Worm (Caenorhabditis elegans) whole organism, L1 larva: Measurements from ENCODE around the gene T15H9.5.

Experiments
- C34B4.2 ChIP-seq: sonication (generic microtip); optimal IDR thresholded peaks from 2 replicates; lab custom pipeline; 2017; ENCODE audit warnings: mild to moderate bottlenecking, missing genetic modification characterization, missing compliant biosample characterization
- Y116A8C.19 ChIP-seq: sonication (generic microtip); optimal IDR thresholded peaks from 2 replicates; lab custom pipeline; 2016; ENCODE audit warnings: missing compliant biosample characterization, missing genetic modification characterization, borderline replicate concordance
- aly-2 ChIP-seq: fragments of 150-350 bp; optimal IDR thresholded peaks from 2 replicates; lab custom pipeline; 2014; ENCODE audit warnings: missing biosample characterization, missing genetic modification characterization
- ama-1 ChIP-seq: fragments of 150-350 bp; optimal IDR thresholded peaks from 2 replicates; lab custom pipeline; 2014
- blmp-1 ChIP-seq: fragments of 150-350 bp; optimal IDR thresholded peaks from 2 replicates; lab custom pipeline; 2014; ENCODE audit warnings: missing biosample characterization, missing genetic modification characterization
- ceh-82 ChIP-seq, 3 experiments: fragments of 150-350 bp in 1 of 3; sonication (generic microtip) in 2 of 3; optimal IDR thresholded peaks; 2 replicates each; lab custom pipeline; 2014 to 2017; ENCODE audit warnings: missing biosample characterization in 3 of 3, missing genetic modification characterization in 3 of 3
- ceh-88 ChIP-seq: fragments of 200-800 bp; sonication (Bioruptor generic); IDR thresholded peaks from 2 replicates; pipeline ENCODE4 v1.3.6; 2022; ENCODE audit warnings: missing genetic modification characterization, missing compliant biosample characterization
- ceh-90 ChIP-seq: sonication (generic microtip); optimal IDR thresholded peaks from 2 replicates; lab custom pipeline; 2016; ENCODE audit warnings: missing genetic modification characterization, missing compliant biosample characterization
- ces-1 ChIP-seq: fragments of 150-350 bp; optimal IDR thresholded peaks from 2 replicates; lab custom pipeline; 2014; ENCODE audit warnings: missing biosample characterization, missing genetic modification reagents, missing genetic modification characterization
- efl-1 ChIP-seq, 4 experiments: fragments of 150-350 bp; optimal IDR thresholded peaks in 3 of 4; peaks in 1 of 4; 1 replicate in 1 of 4; 2 replicates in 3 of 4; lab custom pipeline; 2014; ENCODE audit warnings: missing biosample characterization in 2 of 4, missing genetic modification characterization in 2 of 4, missing genetic modification reagents in 2 of 4
- egl-13 ChIP-seq: sonication (generic microtip); optimal IDR thresholded peaks from 2 replicates; lab custom pipeline; 2016; ENCODE audit warnings: missing genotype, missing genetic modification reagents, missing genetic modification characterization, missing compliant biosample characterization
- egl-27 ChIP-seq, 2 experiments: fragments of 150-350 bp in 1 of 2; sonication (generic microtip); optimal IDR thresholded peaks; 3 replicates each; lab custom pipeline; 2017 to 2018; ENCODE audit warnings: missing biosample characterization in 2 of 2, missing genetic modification characterization in 2 of 2, missing genetic modification reagents in 2 of 2
- ets-5 ChIP-seq: fragments of 200-800 bp; sonication (Bioruptor generic); IDR thresholded peaks from 2 replicates; pipeline ENCODE4 v1.3.6; 2022; ENCODE audit warnings: missing genetic modification characterization, missing compliant biosample characterization
- fkh-8 ChIP-seq: sonication (generic microtip); optimal IDR thresholded peaks from 2 replicates; lab custom pipeline; 2016; ENCODE audit warnings: mild to moderate bottlenecking, missing genetic modification characterization, missing compliant biosample characterization
- fos-1 ChIP-seq: fragments of 150-350 bp; optimal IDR thresholded peaks from 2 replicates; lab custom pipeline; 2014; ENCODE audit warnings: missing biosample characterization, missing genetic modification characterization
- hpl-2 ChIP-seq: fragments of 150-350 bp; optimal IDR thresholded peaks from 2 replicates; lab custom pipeline; 2014; ENCODE audit warnings: missing biosample characterization, missing genetic modification reagents, missing genetic modification characterization
- irx-1 ChIP-seq: sonication (generic microtip); optimal IDR thresholded peaks from 2 replicates; lab custom pipeline; 2016; ENCODE audit warnings: missing genetic modification characterization, missing compliant biosample characterization
- isw-1 ChIP-seq: fragments of 200-800 bp; sonication (Bioruptor generic); IDR thresholded peaks from 2 replicates; pipeline ENCODE4 v1.3.6; 2022; ENCODE audit warnings: missing genetic modification characterization, missing compliant biosample characterization
- jun-1 ChIP-seq: fragments of 150-350 bp; optimal IDR thresholded peaks from 2 replicates; lab custom pipeline; 2014; ENCODE audit warnings: missing biosample characterization, missing genetic modification reagents, missing genetic modification characterization
- lin-14 ChIP-seq: fragments of 200-800 bp; sonication (Bioruptor generic); optimal IDR thresholded peaks from 2 replicates; lab custom pipeline; 2018; ENCODE audit warnings: mild to moderate bottlenecking, missing genetic modification characterization, moderate library complexity, missing compliant biosample characterization
- lsy-2 ChIP-seq, 2 experiments: fragments of 150-350 bp; optimal IDR thresholded peaks; 2 replicates each; lab custom pipeline; 2014; ENCODE audit warnings: missing biosample characterization in 2 of 2, missing genetic modification characterization in 2 of 2
- mdl-1 ChIP-seq, 2 experiments: fragments of 150-350 bp; optimal IDR thresholded peaks; 2 replicates each; lab custom pipeline; 2014 to 2017; ENCODE audit warnings: missing biosample characterization in 2 of 2, missing genetic modification characterization in 2 of 2, inconsistent platforms in 1 of 2
- mef-2 ChIP-seq: fragments of 150-350 bp; optimal IDR thresholded peaks from 2 replicates; lab custom pipeline; 2014; ENCODE audit warnings: missing biosample characterization, missing genetic modification characterization
- mep-1 ChIP-seq: fragments of 150-350 bp; optimal IDR thresholded peaks from 2 replicates; lab custom pipeline; 2014; ENCODE audit warnings: missing biosample characterization, missing genetic modification characterization
- nhr-20 ChIP-seq: sonication (generic microtip); optimal IDR thresholded peaks from 2 replicates; lab custom pipeline; 2016; ENCODE audit warnings: mild to moderate bottlenecking, missing genetic modification characterization, missing compliant biosample characterization
- nhr-28 ChIP-seq: fragments of 150-350 bp; optimal IDR thresholded peaks from 2 replicates; lab custom pipeline; 2014; ENCODE audit warnings: missing biosample characterization, missing genetic modification characterization
- nhr-47 ChIP-seq: sonication (generic microtip); optimal IDR thresholded peaks from 2 replicates; lab custom pipeline; 2016; ENCODE audit warnings: mild to moderate bottlenecking, missing genetic modification characterization, moderate library complexity, missing compliant biosample characterization
- nhr-71 ChIP-seq: sonication (generic microtip); optimal IDR thresholded peaks from 2 replicates; lab custom pipeline; 2016; ENCODE audit warnings: mild to moderate bottlenecking, missing genetic modification characterization, moderate library complexity, missing compliant biosample characterization
- nhr-76 ChIP-seq: sonication (generic microtip); optimal IDR thresholded peaks from 2 replicates; lab custom pipeline; 2017; ENCODE audit warnings: missing biosample characterization, missing genetic modification characterization
- nhr-85 ChIP-seq: sonication (generic microtip); peaks from one replicate; lab custom pipeline; 2016; ENCODE audit warnings: missing genetic modification characterization, inconsistent platforms, missing compliant biosample characterization
- nhr-90 ChIP-seq: sonication (generic microtip); optimal IDR thresholded peaks from 2 replicates; lab custom pipeline; 2016; ENCODE audit warnings: mild to moderate bottlenecking, missing genetic modification characterization, missing compliant biosample characterization; ENCODE audit not compliant: poor library complexity
- rnt-1 ChIP-seq: sonication (generic microtip); optimal IDR thresholded peaks from 2 replicates; lab custom pipeline; 2016; ENCODE audit warnings: mild to moderate bottlenecking, missing genetic modification characterization, moderate library complexity, missing compliant biosample characterization
- skn-1 ChIP-seq: fragments of 150-350 bp; optimal IDR thresholded peaks from 2 replicates; lab custom pipeline; 2014; ENCODE audit warnings: missing biosample characterization, missing genetic modification characterization
- snpc-4 ChIP-seq: fragments of 150-350 bp; optimal IDR thresholded peaks from 2 replicates; lab custom pipeline; 2014; ENCODE audit warnings: missing biosample characterization, missing genetic modification characterization
- snu-23 ChIP-seq: sonication (generic microtip); optimal IDR thresholded peaks from 2 replicates; lab custom pipeline; 2016; ENCODE audit warnings: missing genetic modification characterization, missing compliant biosample characterization
- sox-4 ChIP-seq: sonication (generic microtip); optimal IDR thresholded peaks from 2 replicates; lab custom pipeline; 2016; ENCODE audit warnings: missing genetic modification characterization, missing compliant biosample characterization
- tlp-1 ChIP-seq: fragments of 150-350 bp; optimal IDR thresholded peaks from 2 replicates; lab custom pipeline; 2014; ENCODE audit warnings: missing biosample characterization, missing genetic modification characterization
- unc-130 ChIP-seq: fragments of 150-350 bp; optimal IDR thresholded peaks from 2 replicates; lab custom pipeline; 2017; ENCODE audit warnings: missing biosample characterization, missing genetic modification characterization, inconsistent platforms
- unc-86 ChIP-seq: sonication (generic microtip); optimal IDR thresholded peaks from 2 replicates; lab custom pipeline; 2016; ENCODE audit warnings: missing genetic modification characterization, missing compliant biosample characterization
- xbp-1 ChIP-seq: sonication (generic microtip); optimal IDR thresholded peaks from 2 replicates; lab custom pipeline; 2016; ENCODE audit warnings: missing genetic modification characterization, missing compliant biosample characterization
- zag-1 ChIP-seq: fragments of 150-350 bp; optimal IDR thresholded peaks from 2 replicates; lab custom pipeline; 2014; ENCODE audit warnings: missing biosample characterization, missing genetic modification characterization
- zip-4 ChIP-seq: fragments of 200-800 bp; sonication (Bioruptor generic); optimal IDR thresholded peaks from 2 replicates; lab custom pipeline; 2018; ENCODE audit warnings: mild to moderate bottlenecking, missing genetic modification characterization, moderate library complexity, missing compliant biosample characterization
- ztf-4 ChIP-seq: fragments of 150-350 bp; optimal IDR thresholded peaks from 2 replicates; lab custom pipeline; 2014; ENCODE audit warnings: missing biosample characterization, missing genetic modification characterization

Gene T15H9.5

ce11 chrII:9619402-9619862 lies 8.2 kb upstream of the T15H9.5 start (continued):
- TF ChIP-seq nhr-90 (tag; lab: Kevin White, UChicago) (peak; percentile 72), jun-1 (tag; lab: Kevin White, UChicago) (peak; percentile 59), xbp-1 (tag; lab: Kevin White, UChicago) (peak; percentile 25), nhr-47 (tag; lab: Kevin White, UChicago) (peak; percentile 17), ceh-82 (tag; optimal IDR thresholded peaks at IDR 0.05; lab: Kevin White, UChicago) (peak in 2 of 3 experiments; percentile 18 to 35), egl-13 (tag; lab: Kevin White, UChicago) (no peak), mdl-1 (tag; optimal IDR thresholded peaks at IDR 0.05; lab: Kevin White, UChicago) (peak in 1 of 2 experiments; percentile 70), fkh-8 (tag; lab: Kevin White, UChicago) (no peak), snu-23 (GFP tag; lab: Kevin White, UChicago) (peak; percentile 79), mef-2 (tag; lab: Kevin White, UChicago) (no peak), skn-1 (peak; percentile 32), blmp-1 (tag; lab: Kevin White, UChicago) (peak; percentile 79), ets-5 (GFP tag; lab: Robert Waterston, UW) (no peak), ceh-90 (tag; lab: Kevin White, UChicago) (no peak), isw-1 (GFP tag; lab: Robert Waterston, UW) (no peak), Y116A8C.19 (tag; lab: Kevin White, UChicago) (no peak), efl-1 (optimal IDR thresholded peaks at IDR 0.05; lab: Kevin White, UChicago) (peak; percentile 33 to 43), efl-1 (GFP tag; optimal IDR thresholded peaks at IDR 0.05 in 1 of 2; lab: Kevin White, UChicago) (no peak), nhr-28 (tag; lab: Kevin White, UChicago) (no peak), irx-1 (tag; lab: Kevin White, UChicago) (no peak), aly-2 (peak; percentile 30)

ce11 chrII:9618759-9619158 lies 7.5 kb upstream of the T15H9.5 start:
- TF ChIP-seq nhr-85 (tag; lab: Kevin White, UChicago) (peak; percentile 26), irx-1 (tag; lab: Kevin White, UChicago) (no peak), efl-1 (optimal IDR thresholded peaks at IDR 0.05; lab: Kevin White, UChicago) (no peak), efl-1 (GFP tag; optimal IDR thresholded peaks at IDR 0.05 in 1 of 2; lab: Kevin White, UChicago) (peak in 1 of 2 experiments; percentile 39), nhr-71 (tag; lab: Kevin White, UChicago) (no peak), nhr-20 (no peak), mep-1 (no peak), tlp-1 (tag; lab: Kevin White, UChicago) (no peak), ceh-88 (GFP tag; lab: Robert Waterston, UW) (no peak), fos-1 (tag; lab: Kevin White, UChicago) (no peak)

- TF ChIP-seq isw-1 (GFP tag; lab: Robert Waterston, UW) (no peak), mef-2 (tag; lab: Kevin White, UChicago) (no peak), jun-1 (tag; lab: Kevin White, UChicago) (peak; percentile 2), zip-4 (peak; percentile 16), lin-14 (GFP tag; lab: Kevin White, UChicago) (peak; percentile 21), mep-1 (no peak), snu-23 (GFP tag; lab: Kevin White, UChicago) (peak; percentile 19), nhr-90 (tag; lab: Kevin White, UChicago) (peak; percentile 25)
- TF ChIP-seq, all 84 proteins: peak for 5
Observed at ce11 chrII:9617902-9618245, 6.6 kb upstream of the T15H9.5 start.

ce11 chrII:9617039-9617901 lies 6.0 kb upstream of the T15H9.5 start, which contains the start of gene hal-3:
Gene hal-3, minus strand, starts transcription at chrII:9617125.
- TF ChIP-seq skn-1 (no peak), C34B4.2 (tag; lab: Kevin White, UChicago) (no peak), unc-130 (no peak), lsy-2 (tag; optimal IDR thresholded peaks at IDR 0.05; lab: Kevin White, UChicago) (peak in 1 of 2 experiments; percentile 54), fkh-8 (tag; lab: Kevin White, UChicago) (no peak), efl-1 (optimal IDR thresholded peaks at IDR 0.05; lab: Kevin White, UChicago) (no peak), efl-1 (GFP tag; optimal IDR thresholded peaks at IDR 0.05 in 1 of 2; lab: Kevin White, UChicago) (peak in 1 of 2 experiments; percentile 77), ztf-4 (tag; lab: Kevin White, UChicago) (peak; percentile 5), zag-1 (tag; lab: Kevin White, UChicago) (no peak), nhr-90 (tag; lab: Kevin White, UChicago) (no peak), snpc-4 (no peak), sox-4 (tag; lab: Kevin White, UChicago) (no peak), ceh-82 (tag; optimal IDR thresholded peaks at IDR 0.05; lab: Kevin White, UChicago) (no peak), nhr-47 (tag; lab: Kevin White, UChicago) (peak; percentile 1), hpl-2 (GFP tag; lab: Kevin White, UChicago) (no peak), snu-23 (GFP tag; lab: Kevin White, UChicago) (no peak), rnt-1 (tag; lab: Kevin White, UChicago) (no peak), ceh-88 (GFP tag; lab: Robert Waterston, UW) (no peak), unc-86 (tag; lab: Kevin White, UChicago) (no peak), nhr-76 (tag; lab: Kevin White, UChicago) (no peak), ces-1 (GFP tag; lab: Kevin White, UChicago) (no peak), ama-1 (lab: Kevin White, UChicago) (peak; percentile 16), egl-27 (tag; optimal IDR thresholded peaks at IDR 0.05; lab: Kevin White, UChicago) (no peak), nhr-20 (no peak)
